Worm (Caenorhabditis elegans): ENCODE results near the gene Y66D12A.19.

Gene Y66D12A.19

ce11 chrIII:11488662-11489349 lies 20.1 kb upstream of the Y66D12A.19 start:
- TF ChIP-seq ztf-11 (tag; optimal IDR thresholded peaks at IDR 0.05) (no peak), unc-39 (tag; optimal IDR thresholded peaks at IDR 0.05) (no peak), nhr-12 (tag; optimal IDR thresholded peaks at IDR 0.05) (no peak), fos-1 (tag; optimal IDR thresholded peaks at IDR 0.05) (no peak), nhr-25 (tag; optimal IDR thresholded peaks at IDR 0.05) (no peak), ceh-16 (tag; optimal IDR thresholded peaks at IDR 0.05) (no peak), lin-13 (GFP tag; optimal IDR thresholded peaks at IDR 0.05) (no peak), crh-2 (tag; optimal IDR thresholded peaks at IDR 0.05) (no peak), ceh-82 (tag; optimal IDR thresholded peaks at IDR 0.05) (no peak), egl-27 (tag; optimal IDR thresholded peaks at IDR 0.05) (no peak), dmd-4 (tag; optimal IDR thresholded peaks at IDR 0.05) (no peak), elt-1 (tag; optimal IDR thresholded peaks at IDR 0.05) (no peak), lsy-2 (tag; optimal IDR thresholded peaks at IDR 0.05) (no peak), aly-2 (tag; optimal IDR thresholded peaks at IDR 0.05) (no peak), nhr-21 (tag; optimal IDR thresholded peaks at IDR 0.05) (no peak), F13H6.1 (tag; optimal IDR thresholded peaks at IDR 0.05) (no peak)

- TF ChIP-seq elt-1 (tag; optimal IDR thresholded peaks at IDR 0.05) (no peak), mdl-1 (tag; optimal IDR thresholded peaks at IDR 0.05) (no peak), gmeb-1 (tag; optimal IDR thresholded peaks at IDR 0.05) (no peak), ama-1 (optimal IDR thresholded peaks at IDR 0.05) (no peak), crh-2 (tag; optimal IDR thresholded peaks at IDR 0.05) (no peak), unc-62 (GFP tag; optimal IDR thresholded peaks at IDR 0.05) (no peak), lin-11 (tag; optimal IDR thresholded peaks at IDR 0.05) (no peak), mbf-1 (tag; optimal IDR thresholded peaks at IDR 0.05) (no peak), egl-27 (tag; optimal IDR thresholded peaks at IDR 0.05) (no peak), elt-3 (tag; optimal IDR thresholded peaks at IDR 0.05) (no peak), ZK546.5 (tag; optimal IDR thresholded peaks at IDR 0.05) (no peak), sma-9 (GFP tag; optimal IDR thresholded peaks at IDR 0.05) (no peak), sma-9 (tag; optimal IDR thresholded peaks at IDR 0.05) (no peak), nhr-21 (tag; optimal IDR thresholded peaks at IDR 0.05) (no peak), C34F6.9 (tag; optimal IDR thresholded peaks at IDR 0.05) (no peak), nhr-237 (tag; optimal IDR thresholded peaks at IDR 0.05) (no peak), ztf-1 (GFP tag; conservative IDR thresholded peaks at IDR 0.05) (no peak), nhr-12 (tag; optimal IDR thresholded peaks at IDR 0.05) (no peak), Y55F3AM.14 (GFP tag; optimal IDR thresholded peaks at IDR 0.05) (no peak)
These were observed 19.3 kb upstream of the Y66D12A.19 start for ce11 chrIII:11489601-11490000.

DNA sequence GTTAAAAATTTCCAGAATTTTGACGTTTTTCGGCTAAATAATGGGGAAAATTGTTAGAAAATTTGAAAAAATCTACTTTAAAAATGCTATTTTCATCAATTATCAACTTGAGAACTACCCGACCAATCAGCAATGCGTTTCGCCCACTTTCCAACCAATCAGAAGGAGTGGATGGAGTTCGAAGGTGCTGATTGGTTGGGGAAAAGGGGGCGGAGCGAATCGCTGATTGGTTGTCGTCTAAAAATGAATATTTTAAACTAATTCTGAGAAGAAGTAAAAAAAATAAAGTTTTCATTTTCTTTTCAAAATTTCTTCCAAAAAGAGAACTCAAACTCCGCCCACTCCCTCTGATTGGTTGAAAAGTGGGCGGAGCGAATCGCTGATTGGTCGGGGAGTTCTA lies 18.7 kb upstream of the Y66D12A.19 start:
- TF ChIP-seq nhr-25 (tag; optimal IDR thresholded peaks at IDR 0.05) (no peak), unc-62 (GFP tag; optimal IDR thresholded peaks at IDR 0.05) (no peak), ama-1 (optimal IDR thresholded peaks at IDR 0.05) (no peak), fos-1 (tag; optimal IDR thresholded peaks at IDR 0.05) (no peak), unc-39 (tag; optimal IDR thresholded peaks at IDR 0.05) (no peak), dmd-4 (tag; optimal IDR thresholded peaks at IDR 0.05) (no peak), nhr-129 (tag; optimal IDR thresholded peaks at IDR 0.05) (no peak), zag-1 (tag; optimal IDR thresholded peaks at IDR 0.05) (no peak), nhr-77 (tag; optimal IDR thresholded peaks at IDR 0.05) (no peak)

- TF ChIP-seq ztf-1 (GFP tag; conservative IDR thresholded peaks at IDR 0.05) (no peak), ztf-4 (tag; optimal IDR thresholded peaks at IDR 0.05) (no peak), unc-55 (GFP tag; optimal IDR thresholded peaks at IDR 0.05) (no peak), peb-1 (tag; optimal IDR thresholded peaks at IDR 0.05) (no peak), C34F6.9 (tag; optimal IDR thresholded peaks at IDR 0.05) (no peak), aly-2 (tag; optimal IDR thresholded peaks at IDR 0.05) (no peak), nhr-11 (tag; optimal IDR thresholded peaks at IDR 0.05) (no peak), egl-27 (tag; optimal IDR thresholded peaks at IDR 0.05) (no peak), unc-39 (tag; optimal IDR thresholded peaks at IDR 0.05) (no peak), ceh-82 (tag; optimal IDR thresholded peaks at IDR 0.05) (no peak), nhr-237 (tag; optimal IDR thresholded peaks at IDR 0.05) (no peak), elt-3 (tag; optimal IDR thresholded peaks at IDR 0.05) (no peak), dmd-4 (tag; optimal IDR thresholded peaks at IDR 0.05) (no peak), ama-1 (optimal IDR thresholded peaks at IDR 0.05) (no peak), nhr-6 (tag; optimal IDR thresholded peaks at IDR 0.05) (no peak), mbf-1 (tag; optimal IDR thresholded peaks at IDR 0.05) (no peak), ztf-11 (tag; optimal IDR thresholded peaks at IDR 0.05) (no peak)
These were observed 16.4 kb upstream of the Y66D12A.19 start for ce11 chrIII:11492489-11492888.

All from whole organism, L2 larva.